Worm (Caenorhabditis elegans) whole organism, mixed stage, embryonic: Measurements from ENCODE around the gene F54F2.14.
A peak's percentile ranks its signal among the peaks of the same experiment; 100 is the strongest.

Experiments used
- M03D4.4 ChIP-seq: sonication (generic microtip); optimal IDR thresholded peaks from 2 replicates; lab custom pipeline; 2017; ENCODE audit warnings: mild to moderate bottlenecking, missing genetic modification characterization, missing compliant biosample characterization
- bed-3 ChIP-seq: fragments of 200-800 bp; sonication (Bioruptor generic); optimal IDR thresholded peaks from 3 replicates; lab custom pipeline; 2018; ENCODE audit warnings: mild to moderate bottlenecking, missing genetic modification characterization, moderate library complexity, missing compliant biosample characterization
- blmp-1 ChIP-seq: fragments of 150-350 bp; optimal IDR thresholded peaks from 2 replicates; lab custom pipeline; 2014; ENCODE audit warnings: missing biosample characterization, missing genetic modification characterization
- ceh-39 ChIP-seq: fragments of 150-350 bp; optimal IDR thresholded peaks from 2 replicates; lab custom pipeline; 2014; ENCODE audit warnings: missing biosample characterization, missing genetic modification characterization
- ceh-43 ChIP-seq: fragments of 200-800 bp; sonication (Bioruptor generic); optimal IDR thresholded peaks from 2 replicates; lab custom pipeline; 2018; ENCODE audit warnings: mild to moderate bottlenecking, missing genetic modification characterization, moderate library complexity, missing compliant biosample characterization
- ceh-83 ChIP-seq: fragments of 200-800 bp; sonication (Bioruptor generic); optimal IDR thresholded peaks from 2 replicates; lab custom pipeline; 2018; ENCODE audit warnings: mild to moderate bottlenecking, missing genetic modification characterization, missing compliant biosample characterization
- ces-1 ChIP-seq: fragments of 150-350 bp; optimal IDR thresholded peaks from 2 replicates; lab custom pipeline; 2014; ENCODE audit warnings: missing biosample characterization, missing genetic modification reagents, missing genetic modification characterization
- cnd-1 ChIP-seq: fragments of 200-800 bp; sonication (Bioruptor generic); optimal IDR thresholded peaks from 2 replicates; lab custom pipeline; 2018; ENCODE audit warnings: mild to moderate bottlenecking, missing genetic modification characterization, missing compliant biosample characterization
- drap-1 ChIP-seq: fragments of 200-800 bp; sonication (Bioruptor generic); optimal IDR thresholded peaks from 3 replicates; lab custom pipeline; 2018; ENCODE audit warnings: mild to moderate bottlenecking, missing genetic modification characterization, missing compliant biosample characterization
- elt-1 ChIP-seq: sonication (generic microtip); optimal IDR thresholded peaks from 2 replicates; lab custom pipeline; 2017; ENCODE audit warnings: missing genetic modification characterization, mild to moderate bottlenecking, missing compliant biosample characterization, antibody characterized with exemption, moderate library complexity, borderline replicate concordance; ENCODE audit not compliant: insufficient read depth
- elt-3 ChIP-seq: fragments of 150-350 bp; optimal IDR thresholded peaks from 2 replicates; lab custom pipeline; 2014; ENCODE audit warnings: missing biosample characterization, missing genetic modification characterization
- flh-1 ChIP-seq: fragments of 200-800 bp; sonication (Bioruptor generic); optimal IDR thresholded peaks from 2 replicates; lab custom pipeline; 2018; ENCODE audit warnings: mild to moderate bottlenecking, missing genetic modification characterization, moderate library complexity, missing compliant biosample characterization
- ham-2 ChIP-seq: fragments of 200-800 bp; sonication (Bioruptor generic); optimal IDR thresholded peaks from 2 replicates; lab custom pipeline; 2018; ENCODE audit warnings: mild to moderate bottlenecking, missing genetic modification characterization, missing compliant biosample characterization
- hlh-1 ChIP-seq: fragments of 150-350 bp; optimal IDR thresholded peaks from 2 replicates; lab custom pipeline; 2014; ENCODE audit warnings: missing biosample characterization, missing genetic modification reagents, missing genetic modification characterization
- lin-13 ChIP-seq: fragments of 150-350 bp; optimal IDR thresholded peaks from 2 replicates; lab custom pipeline; 2014; ENCODE audit warnings: missing biosample characterization, missing genetic modification characterization
- lin-32 ChIP-seq: fragments of 200-800 bp; sonication (Bioruptor generic); optimal IDR thresholded peaks from 2 replicates; lab custom pipeline; 2018; ENCODE audit warnings: mild to moderate bottlenecking, missing genetic modification characterization, missing compliant biosample characterization
- lsy-2 ChIP-seq: fragments of 150-350 bp; optimal IDR thresholded peaks from 2 replicates; lab custom pipeline; 2014; ENCODE audit warnings: missing biosample characterization, missing genetic modification characterization
- mab-5 ChIP-seq: fragments of 150-350 bp; optimal IDR thresholded peaks from 2 replicates; lab custom pipeline; 2014; ENCODE audit warnings: missing biosample characterization, missing genetic modification characterization
- mep-1 ChIP-seq: fragments of 150-350 bp; optimal IDR thresholded peaks from 2 replicates; lab custom pipeline; 2017; ENCODE audit warnings: missing biosample characterization, missing genetic modification reagents, missing genetic modification characterization, inconsistent platforms
- mls-2 ChIP-seq: sonication (generic microtip); optimal IDR thresholded peaks from 2 replicates; lab custom pipeline; 2016; ENCODE audit warnings: mild to moderate bottlenecking, missing genetic modification characterization, moderate library complexity, missing compliant biosample characterization
- nhr-12 ChIP-seq: fragments of 150-350 bp; optimal IDR thresholded peaks from 2 replicates; lab custom pipeline; 2014; ENCODE audit warnings: missing biosample characterization, missing genetic modification characterization
- nhr-2 ChIP-seq: fragments of 150-350 bp; optimal IDR thresholded peaks from 2 replicates; lab custom pipeline; 2014; ENCODE audit warnings: missing biosample characterization, missing genetic modification characterization
- nhr-237 ChIP-seq: fragments of 150-350 bp; optimal IDR thresholded peaks from 2 replicates; lab custom pipeline; 2014; ENCODE audit warnings: missing biosample characterization, missing genetic modification characterization
- nhr-28 ChIP-seq: fragments of 150-350 bp; optimal IDR thresholded peaks from 2 replicates; lab custom pipeline; 2014; ENCODE audit warnings: missing biosample characterization, missing genetic modification characterization
- nhr-76 ChIP-seq: sonication (generic microtip); optimal IDR thresholded peaks from 2 replicates; lab custom pipeline; 2017; ENCODE audit warnings: missing biosample characterization, missing genetic modification characterization
- pha-4 ChIP-seq: fragments of 150-350 bp; optimal IDR thresholded peaks from 2 replicates; lab custom pipeline; 2018; ENCODE audit warnings: missing biosample characterization, missing genetic modification reagents, missing genetic modification characterization
- sem-2 ChIP-seq: fragments of 200-800 bp; sonication (Bioruptor generic); optimal IDR thresholded peaks from 2 replicates; lab custom pipeline; 2018; ENCODE audit warnings: mild to moderate bottlenecking, missing genetic modification characterization, missing compliant biosample characterization
- snpc-4 ChIP-seq: fragments of 150-350 bp; optimal IDR thresholded peaks from 2 replicates; lab custom pipeline; 2014; ENCODE audit warnings: missing biosample characterization, missing genetic modification characterization
- sptf-1 ChIP-seq: sonication (generic microtip); optimal IDR thresholded peaks from 2 replicates; lab custom pipeline; 2017; ENCODE audit warnings: mild to moderate bottlenecking, missing genetic modification characterization, moderate library complexity, missing compliant biosample characterization
- tbx-8 ChIP-seq: fragments of 200-800 bp; sonication (Bioruptor generic); optimal IDR thresholded peaks from 2 replicates; lab custom pipeline; 2018; ENCODE audit warnings: mild to moderate bottlenecking, missing genetic modification characterization, moderate library complexity, missing compliant biosample characterization
- unc-120 ChIP-seq: sonication (generic microtip); optimal IDR thresholded peaks from 2 replicates; lab custom pipeline; 2017; ENCODE audit warnings: missing genetic modification characterization, missing compliant biosample characterization; ENCODE audit not compliant: poor library complexity, severe bottlenecking
- unc-39 ChIP-seq: fragments of 150-350 bp; optimal IDR thresholded peaks from 2 replicates; lab custom pipeline; 2014; ENCODE audit warnings: missing biosample characterization, missing genetic modification characterization
- unc-62 ChIP-seq: fragments of 150-350 bp; optimal IDR thresholded peaks from 2 replicates; lab custom pipeline; 2014; ENCODE audit warnings: missing biosample characterization, missing genetic modification reagents, missing genetic modification characterization
- zip-8 ChIP-seq: fragments of 150-350 bp; optimal IDR thresholded peaks from 2 replicates; lab custom pipeline; 2014; ENCODE audit warnings: missing biosample characterization, missing genetic modification characterization
- ztf-11 ChIP-seq: fragments of 150-350 bp; optimal IDR thresholded peaks from 2 replicates; lab custom pipeline; 2014; ENCODE audit warnings: missing biosample characterization, missing genetic modification characterization

Gene F54F2.14

DNA sequence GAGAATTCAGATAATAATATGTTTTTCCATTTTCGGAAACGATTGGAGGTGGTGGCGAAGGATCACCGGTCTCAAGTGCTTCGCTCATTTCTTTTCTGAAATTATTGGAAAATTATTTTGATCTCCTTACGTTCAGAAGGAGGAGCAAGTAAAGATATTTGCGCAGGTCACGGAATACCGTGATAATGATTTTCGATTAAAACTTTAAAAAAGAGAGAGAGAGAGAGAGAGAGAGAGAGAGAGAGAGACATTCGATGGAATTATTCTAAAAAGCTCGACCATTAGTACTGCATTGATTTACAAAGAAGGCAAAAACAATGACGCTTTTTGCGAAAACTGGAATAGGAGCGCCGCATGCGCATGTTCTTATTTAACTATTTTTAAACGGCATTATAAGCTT is 905 bp downstream of the F54F2.14 start, which contains the start of gene ztf-1:
Gene ztf-1 (minus strand): TSS at position 101 of the 400 bp plus-strand sequence.
- TF ChIP-seq snpc-4 (tag; lab: Kevin White, UChicago) (no peak), sem-2 (GFP tag; lab: Kevin White, UChicago) (no peak), lin-32 (GFP tag; lab: Kevin White, UChicago) (no peak), unc-120 (tag; lab: Kevin White, UChicago) (no peak)

DNA sequence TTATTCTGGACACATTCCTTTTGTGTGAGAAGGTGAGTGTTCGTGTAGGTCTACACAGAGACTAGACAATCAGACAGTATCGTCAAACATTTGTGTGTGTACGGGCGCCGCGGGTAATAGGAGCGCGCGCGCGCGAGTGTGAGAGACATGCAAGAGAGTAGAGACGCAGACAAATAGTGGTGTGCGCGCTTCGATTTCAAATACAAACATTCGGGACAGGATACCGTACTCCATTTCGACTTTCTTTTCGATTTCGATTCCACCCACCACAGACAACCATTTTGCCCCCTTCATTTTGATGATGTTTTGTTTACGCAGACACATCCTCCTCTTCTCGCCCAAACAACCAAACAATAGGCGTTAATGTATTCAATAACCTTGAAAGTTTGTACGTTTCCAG is 3.4 kb downstream of the F54F2.14 start:
- TF ChIP-seq sptf-1 (tag; lab: Kevin White, UChicago) = peak; percentile 7
- no peak for TF ChIP-seq ceh-43 (GFP tag; lab: Kevin White, UChicago)
- TF ChIP-seq lin-13 (tag; lab: Kevin White, UChicago) = peak; percentile 11
- peak; percentile 28 for TF ChIP-seq blmp-1 (tag; lab: Kevin White, UChicago)
- TF ChIP-seq unc-39 (tag; lab: Kevin White, UChicago) = no peak
- peak; percentile 19 for TF ChIP-seq flh-1 (GFP tag; lab: Kevin White, UChicago)
- TF ChIP-seq pha-4 (tag; lab: Kevin White, UChicago) = peak; percentile 90
- no peak for TF ChIP-seq bed-3 (GFP tag; lab: Kevin White, UChicago)
- peak; percentile 2 for TF ChIP-seq elt-3 (tag; lab: Kevin White, UChicago)
- peak; percentile 27 for TF ChIP-seq nhr-237 (tag; lab: Kevin White, UChicago)
- peak; percentile 73 for TF ChIP-seq lsy-2
- TF ChIP-seq ham-2 (GFP tag; lab: Kevin White, UChicago) = peak; percentile 48
- TF ChIP-seq drap-1 (GFP tag; lab: Kevin White, UChicago) = peak; percentile 51
- TF ChIP-seq nhr-28 (tag; lab: Kevin White, UChicago) = no peak

DNA sequence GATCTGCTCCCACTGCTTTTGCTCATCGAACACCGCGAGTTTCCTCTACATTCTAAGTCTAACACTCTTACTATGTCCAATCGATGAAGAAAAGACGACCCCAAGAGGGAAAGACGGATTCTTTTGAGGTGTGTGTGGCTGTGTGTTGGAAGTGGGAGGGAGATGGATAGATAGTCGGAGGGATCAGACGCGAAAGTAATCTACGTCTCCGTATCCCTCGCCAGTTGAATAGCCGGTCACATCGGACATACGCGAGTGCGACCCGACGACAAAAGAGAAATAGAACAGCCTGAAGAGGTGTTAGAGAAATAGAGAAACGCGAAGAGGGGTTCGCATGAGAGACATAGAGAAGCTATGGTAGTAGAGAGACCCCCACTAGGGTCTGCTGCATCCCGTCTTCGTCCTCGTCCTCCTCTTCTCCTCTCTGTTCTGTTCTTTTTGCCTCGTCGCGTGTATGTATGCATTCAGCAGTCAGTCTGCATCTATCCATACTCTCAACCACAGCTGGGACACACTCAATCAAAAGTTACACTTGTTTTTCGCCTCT is 4.3 kb downstream of the F54F2.14 start:
- peak; percentile 57 for TF ChIP-seq ceh-83 (GFP tag; lab: Kevin White, UChicago)
- TF ChIP-seq unc-120 (tag; lab: Kevin White, UChicago) = peak; percentile 95
- TF ChIP-seq flh-1 (GFP tag; lab: Kevin White, UChicago) = no peak
- peak; percentile 77 for TF ChIP-seq ztf-11 (tag; lab: Kevin White, UChicago)
- peak; percentile 74 for TF ChIP-seq mep-1 (tag; lab: Kevin White, UChicago)
- no peak for TF ChIP-seq mab-5
- peak; percentile 65 for TF ChIP-seq nhr-237 (tag; lab: Kevin White, UChicago)
- no peak for TF ChIP-seq tbx-8 (GFP tag; lab: Kevin White, UChicago)
- peak; percentile 67 for TF ChIP-seq mls-2 (tag; lab: Kevin White, UChicago)
- TF ChIP-seq lsy-2 = peak; percentile 79
- TF ChIP-seq ces-1 = peak; percentile 86
- no peak for TF ChIP-seq snpc-4 (tag; lab: Kevin White, UChicago)
- TF ChIP-seq pha-4 (tag; lab: Kevin White, UChicago) = peak; percentile 90
- no peak for TF ChIP-seq elt-3 (tag; lab: Kevin White, UChicago)
- no peak for TF ChIP-seq nhr-12 (tag; lab: Kevin White, UChicago)
- TF ChIP-seq blmp-1 (tag; lab: Kevin White, UChicago) = no peak
- peak; percentile 66 for TF ChIP-seq hlh-1 (tag; lab: Kevin White, UChicago)
- TF ChIP-seq ceh-39 (tag; lab: Kevin White, UChicago) = peak; percentile 88
- no peak for TF ChIP-seq elt-1 (tag; lab: Kevin White, UChicago)
- TF ChIP-seq cnd-1 = peak; percentile 82
- peak; percentile 15 for TF ChIP-seq nhr-28 (tag; lab: Kevin White, UChicago)
- TF ChIP-seq bed-3 (GFP tag; lab: Kevin White, UChicago) = no peak
- no peak for TF ChIP-seq ceh-43 (GFP tag; lab: Kevin White, UChicago)
- peak; percentile 69 for TF ChIP-seq sptf-1 (tag; lab: Kevin White, UChicago)
- peak; percentile 84 for TF ChIP-seq lin-13 (tag; lab: Kevin White, UChicago)
- no peak for TF ChIP-seq unc-39 (tag; lab: Kevin White, UChicago)
- peak; percentile 4 for TF ChIP-seq nhr-76 (tag; lab: Kevin White, UChicago)
- TF ChIP-seq M03D4.4 (tag; lab: Kevin White, UChicago) = peak; percentile 41
- peak; percentile 100 for TF ChIP-seq nhr-2
- TF ChIP-seq sem-2 (GFP tag; lab: Kevin White, UChicago) = no peak
- TF ChIP-seq lin-32 (GFP tag; lab: Kevin White, UChicago) = no peak
- no peak for TF ChIP-seq zip-8
- TF ChIP-seq unc-62 = peak; percentile 95
- TF ChIP-seq ham-2 (GFP tag; lab: Kevin White, UChicago) = peak; percentile 88
- peak; percentile 65 for TF ChIP-seq drap-1 (GFP tag; lab: Kevin White, UChicago)
- TF ChIP-seq, all 35 proteins: peak for 21
